Fruit fly (Drosophila melanogaster): ENCODE data around the gene Spn28Da.

- TF ChIP-seq lilli (GFP tag; optimal IDR thresholded peaks at IDR 0.05) = no peak
- TF ChIP-seq Lpt (GFP tag; optimal IDR thresholded peaks at IDR 0.05) = no peak
- TF ChIP-seq jigr1 (GFP tag; IDR thresholded peaks at IDR 0.05) = no peak
- no peak for TF ChIP-seq H15 (GFP tag; IDR thresholded peaks at IDR 0.05)
- no peak for TF ChIP-seq Optix (GFP tag; IDR thresholded peaks at IDR 0.05)
Observed at dm6 chr2L:7930737-7931136, 41.8 kb upstream of the Spn28Da start.

All from whole organism, embryonic.